Worm (Caenorhabditis elegans): ENCODE measurements around the gene srgp-1.

ce11 chrIV:11599717-11600116 is 29.4 kb downstream of the srgp-1 start:
- TF ChIP-seq nhr-28 (tag; optimal IDR thresholded peaks at IDR 0.05) (no peak), unc-62 (GFP tag; optimal IDR thresholded peaks at IDR 0.05) (peak; percentile 41), nhr-237 (tag; optimal IDR thresholded peaks at IDR 0.05) (no peak), nhr-76 (tag; optimal IDR thresholded peaks at IDR 0.05) (no peak), lin-13 (tag; optimal IDR thresholded peaks at IDR 0.05) (no peak), nhr-2 (tag; optimal IDR thresholded peaks at IDR 0.05) (no peak), ztf-11 (tag; optimal IDR thresholded peaks at IDR 0.05) (no peak), nhr-12 (tag; optimal IDR thresholded peaks at IDR 0.05) (no peak), elt-3 (tag; optimal IDR thresholded peaks at IDR 0.05) (no peak), zip-8 (tag; optimal IDR thresholded peaks at IDR 0.05) (no peak), elt-1 (tag; optimal IDR thresholded peaks at IDR 0.05; ENCODE audit: borderline replicate concordance, insufficient read depth) (peak; percentile 94), lin-32 (GFP tag; optimal IDR thresholded peaks at IDR 0.05) (no peak), pha-4 (tag; optimal IDR thresholded peaks at IDR 0.05) (no peak), cnd-1 (tag; optimal IDR thresholded peaks at IDR 0.05) (no peak)
